Fruit fly (Drosophila melanogaster) whole organism, embryonic: ENCODE data around the gene sit.

Experiments
- Bdp1 ChIP-seq: fragments of 200-800 bp; sonication (Bioruptor generic); optimal IDR thresholded peaks from 3 replicates; lab custom pipeline; 2016; ENCODE audit warnings: missing biosample characterization, missing genetic modification characterization
- CG10321 ChIP-seq: fragments of 200-800 bp; sonication (Bioruptor generic); IDR thresholded peaks from 2 replicates; pipeline ENCODE4 v1.3.6; 2022; ENCODE audit warnings: missing biosample characterization, missing genetic modification characterization
- CG10431 ChIP-seq: fragments of 200-800 bp; sonication (Bioruptor generic); optimal IDR thresholded peaks from 3 replicates; lab custom pipeline; 2018; ENCODE audit warnings: missing biosample characterization, mild to moderate bottlenecking, missing genetic modification characterization
- CG12219 ChIP-seq: fragments of 200-800 bp; sonication (Bioruptor generic); optimal IDR thresholded peaks from 3 replicates; lab custom pipeline; 2018; ENCODE audit warnings: missing biosample characterization, mild to moderate bottlenecking, missing genetic modification characterization
- CG1233 ChIP-seq: fragments of 200-800 bp; sonication (Bioruptor generic); optimal IDR thresholded peaks from 4 replicates; lab custom pipeline; 2018; ENCODE audit warnings: missing biosample characterization, mild to moderate bottlenecking, missing genetic modification characterization
- CG12769 ChIP-seq: fragments of 200-800 bp; sonication (Bioruptor generic); optimal IDR thresholded peaks from 2 replicates; lab custom pipeline; 2019; ENCODE audit warnings: missing biosample characterization, mild to moderate bottlenecking, missing genetic modification characterization, moderate library complexity
- CG13296 ChIP-seq: fragments of 200-800 bp; sonication (Bioruptor generic); optimal IDR thresholded peaks from 3 replicates; lab custom pipeline; 2018; ENCODE audit warnings: missing biosample characterization, mild to moderate bottlenecking, missing genetic modification characterization
- CG13894 ChIP-seq: fragments of 200-800 bp; sonication (Bioruptor generic); optimal IDR thresholded peaks from 3 replicates; lab custom pipeline; 2018; ENCODE audit warnings: missing biosample characterization, mild to moderate bottlenecking, missing genetic modification characterization, moderate library complexity
- CG14014 ChIP-seq: fragments of 200-800 bp; sonication (Bioruptor generic); IDR thresholded peaks from 2 replicates; pipeline ENCODE4 v1.3.6; 2022; ENCODE audit warnings: missing biosample characterization, missing genetic modification characterization
- CG16813 ChIP-seq: fragments of 200-800 bp; sonication (Bioruptor generic); IDR thresholded peaks from 3 replicates; pipeline ENCODE4 v1.3.6; 2022; ENCODE audit warnings: missing biosample characterization, missing genetic modification characterization; ENCODE audit not compliant: partially characterized antibody
- CG17359 ChIP-seq: fragments of 200-800 bp; sonication (Bioruptor generic); optimal IDR thresholded peaks from 3 replicates; lab custom pipeline; 2018; ENCODE audit warnings: missing biosample characterization, mild to moderate bottlenecking, missing genetic modification characterization, moderate library complexity
- CG18599 ChIP-seq: fragments of 200-800 bp; sonication (Bioruptor generic); optimal IDR thresholded peaks from 3 replicates; lab custom pipeline; 2017; ENCODE audit warnings: missing biosample characterization, missing genetic modification characterization, mild to moderate bottlenecking, moderate library complexity, missing genetic modification reagents
- CG2120 ChIP-seq: fragments of 200-800 bp; sonication (Bioruptor generic); optimal IDR thresholded peaks from 3 replicates; lab custom pipeline; 2016; ENCODE audit warnings: missing biosample characterization, missing genetic modification characterization
- CG2875 ChIP-seq: fragments of 200-800 bp; sonication (Bioruptor generic); optimal IDR thresholded peaks from 2 replicates; lab custom pipeline; 2017; ENCODE audit warnings: missing biosample characterization, mild to moderate bottlenecking, missing genetic modification characterization, missing genetic modification reagents
- CG5180 ChIP-seq: fragments of 200-800 bp; sonication (Bioruptor generic); optimal IDR thresholded peaks from 3 replicates; lab custom pipeline; 2017; ENCODE audit warnings: missing biosample characterization, missing genetic modification characterization, mild to moderate bottlenecking, moderate library complexity, missing genetic modification reagents
- CG6854 ChIP-seq: fragments of 200-800 bp; sonication (Bioruptor generic); optimal IDR thresholded peaks from 3 replicates; lab custom pipeline; 2017; ENCODE audit warnings: missing biosample characterization, mild to moderate bottlenecking, missing genetic modification characterization
- CG9437 ChIP-seq: fragments of 200-800 bp; sonication (Bioruptor generic); optimal IDR thresholded peaks from 2 replicates; lab custom pipeline; 2018; ENCODE audit warnings: missing biosample characterization, mild to moderate bottlenecking, missing genetic modification characterization
- CG9797 ChIP-seq: fragments of 200-800 bp; sonication (Bioruptor generic); optimal IDR thresholded peaks from 3 replicates; lab custom pipeline; 2018; ENCODE audit warnings: missing biosample characterization, mild to moderate bottlenecking, missing genetic modification characterization
- CrebB ChIP-seq: fragments of 200-800 bp; sonication (Bioruptor generic); optimal IDR thresholded peaks from 3 replicates; lab custom pipeline; 2018; ENCODE audit warnings: missing biosample characterization, mild to moderate bottlenecking, missing genetic modification characterization
- Dek ChIP-seq: fragments of 200-800 bp; sonication (Bioruptor generic); optimal IDR thresholded peaks from 3 replicates; lab custom pipeline; 2019; ENCODE audit warnings: missing biosample characterization, mild to moderate bottlenecking, missing genetic modification characterization, moderate library complexity
- Drgx ChIP-seq: fragments of 200-800 bp; sonication (Bioruptor generic); IDR thresholded peaks from 2 replicates; pipeline ENCODE4 v1.3.6; 2022; ENCODE audit warnings: missing biosample characterization, missing genetic modification characterization
- Ets97D ChIP-seq: fragments of 200-800 bp; sonication (Bioruptor generic); optimal IDR thresholded peaks from 3 replicates; lab custom pipeline; 2016; ENCODE audit warnings: missing biosample characterization, missing genetic modification characterization
- HHEX ChIP-seq: fragments of 200-800 bp; sonication (Bioruptor generic); optimal IDR thresholded peaks from 3 replicates; lab custom pipeline; 2017; ENCODE audit warnings: missing biosample characterization, mild to moderate bottlenecking, missing genetic modification characterization, missing genetic modification reagents
- HLH54F ChIP-seq: fragments of 200-800 bp; sonication (Bioruptor generic); optimal IDR thresholded peaks from 3 replicates; lab custom pipeline; 2016; ENCODE audit warnings: missing biosample characterization, missing genetic modification characterization
- Hmr ChIP-seq: fragments of 200-800 bp; sonication (Bioruptor generic); optimal IDR thresholded peaks from 3 replicates; lab custom pipeline; 2017; ENCODE audit warnings: mild to moderate bottlenecking, missing biosample characterization, missing genetic modification reagents, missing genetic modification characterization
- Hr78 ChIP-seq, 2 experiments: fragments of 200-800 bp in 1 of 2; fragments of >200 bp in 1 of 2; sonication (Bioruptor generic) in 1 of 2; optimal IDR thresholded peaks; 2 replicates each; lab custom pipeline; 2017 to 2019; ENCODE audit warnings: missing biosample characterization in 2 of 2, missing genetic modification characterization in 2 of 2, mild to moderate bottlenecking in 1 of 2, moderate library complexity in 1 of 2
- MTF-1 ChIP-seq: fragments of 200-800 bp; sonication (Bioruptor generic); optimal IDR thresholded peaks from 2 replicates; lab custom pipeline; 2018; ENCODE audit warnings: missing biosample characterization, mild to moderate bottlenecking, missing genetic modification characterization, borderline replicate concordance
- Med ChIP-seq: fragments of 200-800 bp; sonication (Bioruptor generic); peaks from one replicate; lab custom pipeline; 2016; ENCODE audit warnings: missing biosample characterization, missing genetic modification characterization, mild to moderate bottlenecking, inconsistent platforms, moderate library complexity
- Nf-YC ChIP-seq: fragments of 200-800 bp; optimal IDR thresholded peaks from 3 replicates; lab custom pipeline; 2019; ENCODE audit warnings: missing biosample characterization, mild to moderate bottlenecking, missing genetic modification characterization, moderate library complexity
- Ravus ChIP-seq: fragments of 200-800 bp; sonication (Bioruptor generic); IDR thresholded peaks from 2 replicates; pipeline ENCODE4 v1.3.6; 2022; ENCODE audit warnings: missing biosample characterization, missing genetic modification characterization
- Scr ChIP-seq: fragments of 200-800 bp; sonication (Bioruptor generic); IDR thresholded peaks from 2 replicates; pipeline ENCODE4 v1.3.6; 2022; ENCODE audit warnings: missing biosample characterization, missing genetic modification characterization; ENCODE audit not compliant: partially characterized antibody
- abd-A ChIP-seq: fragments of 200-800 bp; sonication (Bioruptor generic); optimal IDR thresholded peaks from 3 replicates; lab custom pipeline; 2019; ENCODE audit warnings: missing biosample characterization, mild to moderate bottlenecking, missing genetic modification characterization, moderate library complexity
- al ChIP-seq: fragments of 200-800 bp; sonication (Bioruptor generic); IDR thresholded peaks from 2 replicates; pipeline ENCODE4 v1.3.6; 2022; ENCODE audit warnings: missing biosample characterization, missing genetic modification characterization
- btn ChIP-seq: fragments of 200-800 bp; sonication (Bioruptor generic); optimal IDR thresholded peaks from 2 replicates; lab custom pipeline; 2016; ENCODE audit warnings: missing biosample characterization, missing genetic modification characterization
- caup ChIP-seq: fragments of 200-800 bp; sonication (Bioruptor generic); optimal IDR thresholded peaks from 3 replicates; lab custom pipeline; 2017; ENCODE audit warnings: missing biosample characterization, mild to moderate bottlenecking, missing genetic modification characterization, moderate library complexity; ENCODE audit not compliant: severe bottlenecking
- chinmo ChIP-seq: fragments of 200-800 bp; sonication (Bioruptor generic); IDR thresholded peaks from 4 replicates; pipeline ENCODE4 v1.3.6; 2022; ENCODE audit warnings: missing biosample characterization, missing genetic modification characterization; ENCODE audit not compliant: partially characterized antibody
- dmrt99B ChIP-seq: fragments of 200-800 bp; sonication (Bioruptor generic); optimal IDR thresholded peaks from 2 replicates; lab custom pipeline; 2018; ENCODE audit warnings: missing biosample characterization, mild to moderate bottlenecking, missing genetic modification characterization, moderate library complexity
- fd64A ChIP-seq: fragments of 200-800 bp; sonication (Bioruptor generic); optimal IDR thresholded peaks from 3 replicates; lab custom pipeline; 2018; ENCODE audit warnings: missing biosample characterization, mild to moderate bottlenecking, missing genetic modification characterization
- hbn ChIP-seq: fragments of 200-800 bp; sonication (Bioruptor generic); IDR thresholded peaks from 2 replicates; pipeline ENCODE4 v1.3.6; 2022; ENCODE audit warnings: missing biosample characterization, missing genetic modification characterization; ENCODE audit not compliant: partially characterized antibody
- kay ChIP-seq: fragments of 200-800 bp; sonication (Bioruptor generic); optimal IDR thresholded peaks from 2 replicates; lab custom pipeline; 2016; ENCODE audit warnings: missing biosample characterization, missing genetic modification characterization
- kni ChIP-seq: fragments of 200-800 bp; sonication (Bioruptor generic); optimal IDR thresholded peaks from 3 replicates; lab custom pipeline; 2017; ENCODE audit warnings: mild to moderate bottlenecking, missing biosample characterization, missing genetic modification reagents, missing genetic modification characterization
- lab ChIP-seq: fragments of 200-800 bp; sonication (Bioruptor generic); optimal IDR thresholded peaks from 3 replicates; lab custom pipeline; 2017; ENCODE audit warnings: missing biosample characterization, missing genetic modification characterization, mild to moderate bottlenecking, moderate library complexity, missing genetic modification reagents
- nau ChIP-seq: fragments of 200-800 bp; sonication (Bioruptor generic); optimal IDR thresholded peaks from 3 replicates; lab custom pipeline; 2017; ENCODE audit warnings: missing biosample characterization, mild to moderate bottlenecking, missing genetic modification characterization, missing genetic modification reagents
- otp ChIP-seq: fragments of 200-800 bp; sonication (Bioruptor generic); IDR thresholded peaks from 3 replicates; pipeline ENCODE4, ENCODE4 v1.3.6; 2022; ENCODE audit warnings: missing biosample characterization, missing genetic modification characterization
- pb ChIP-seq: fragments of 200-800 bp; sonication (Bioruptor generic); optimal IDR thresholded peaks from 3 replicates; lab custom pipeline; 2016; ENCODE audit warnings: missing biosample characterization, missing genetic modification characterization
- row ChIP-seq: fragments of 200-800 bp; sonication (Bioruptor generic); IDR thresholded peaks from 3 replicates; pipeline ENCODE4 v1.3.6; 2022; ENCODE audit warnings: missing biosample characterization, missing genetic modification characterization
- trem ChIP-seq: fragments of 200-800 bp; optimal IDR thresholded peaks from 3 replicates; lab custom pipeline; 2019; ENCODE audit warnings: missing biosample characterization, mild to moderate bottlenecking, missing genetic modification characterization, moderate library complexity
- unpg ChIP-seq: fragments of 200-800 bp; sonication (Bioruptor generic); optimal IDR thresholded peaks from 3 replicates; lab custom pipeline; 2018; ENCODE audit warnings: missing biosample characterization, mild to moderate bottlenecking, missing genetic modification characterization, moderate library complexity

The sit gene

DNA sequence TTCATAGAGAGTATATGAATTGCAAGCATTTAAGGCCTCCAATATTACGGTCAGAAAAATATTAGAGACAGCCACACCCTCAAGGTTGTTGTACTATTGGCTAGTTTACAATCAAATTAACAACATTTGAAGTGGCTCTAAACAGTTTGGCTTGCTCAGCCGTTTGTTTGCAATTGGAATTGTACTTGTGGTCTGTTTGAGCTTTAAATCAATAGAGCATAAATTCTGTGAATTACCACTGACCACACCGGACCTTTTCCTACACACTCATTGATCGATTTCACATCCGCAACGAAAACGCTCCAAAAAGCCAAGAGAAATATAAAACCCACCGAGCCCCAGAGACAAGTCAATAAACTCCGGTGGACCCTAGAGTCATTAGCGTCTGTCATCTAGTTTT lies 11.2 kb upstream of the sit start (continued):
- TF ChIP-seq Scr (GFP tag; lab: Robert Waterston, UW): no peak
- peak; percentile 13 for TF ChIP-seq dmrt99B
- TF ChIP-seq nau (GFP tag; lab: Kevin White, UChicago): peak; percentile 2
- TF ChIP-seq fd64A (GFP tag; lab: Kevin White, UChicago): peak; percentile 25
- TF ChIP-seq Bdp1: no peak
- peak; percentile 56 for TF ChIP-seq kni (GFP tag; lab: Kevin White, UChicago)
- peak; percentile 38 for TF ChIP-seq CG12219
- TF ChIP-seq HLH54F (GFP tag; lab: Kevin White, UChicago): no peak
- no peak for TF ChIP-seq Ravus (GFP tag; lab: Robert Waterston, UW)
- peak; percentile 39 for TF ChIP-seq CG17359 (tag; lab: Kevin White, UChicago)
- no peak for TF ChIP-seq Nf-YC (tag; lab: Kevin White, UChicago)
- no peak for TF ChIP-seq Ets97D (GFP tag; lab: Kevin White, UChicago)
- TF ChIP-seq Med: peak; percentile 75
- TF ChIP-seq CG12769 (tag; lab: Kevin White, UChicago): peak; percentile 6
- peak in 1 of 2 experiments; percentile 7 for TF ChIP-seq Hr78 (GFP tag; optimal IDR thresholded peaks at IDR 0.05; lab: Kevin White, UChicago)
- no peak for TF ChIP-seq CG9797 (GFP tag; lab: Kevin White, UChicago)
- peak; percentile 41; the same call in 1 of the 2 replicates for TF ChIP-seq CG14014 (GFP tag; lab: Robert Waterston, UW)
- peak; percentile 3 for TF ChIP-seq CG2875
- TF ChIP-seq CG1233 (GFP tag; lab: Kevin White, UChicago): peak; percentile 11
- TF ChIP-seq al (GFP tag; lab: Robert Waterston, UW): no peak
- TF ChIP-seq row (GFP tag; lab: Robert Waterston, UW): no peak
- TF ChIP-seq CG2120: no peak
- no peak for TF ChIP-seq CG10321 (GFP tag; lab: Robert Waterston, UW)
- no peak for TF ChIP-seq chinmo
- TF ChIP-seq CG9437: no peak
- no peak for TF ChIP-seq pb
- TF ChIP-seq CG10431: peak; percentile 47
- no peak for TF ChIP-seq CG18599 (GFP tag; lab: Kevin White, UChicago)
- TF ChIP-seq btn (GFP tag; lab: Kevin White, UChicago): no peak
- no peak for TF ChIP-seq hbn
- no peak for TF ChIP-seq unpg (GFP tag; lab: Kevin White, UChicago)
- no peak for TF ChIP-seq CG16813 (GFP tag; lab: Robert Waterston, UW)
- no peak for TF ChIP-seq Dek (tag; lab: Kevin White, UChicago)
- TF ChIP-seq lab (GFP tag; lab: Kevin White, UChicago): peak; percentile 51
- no peak for TF ChIP-seq kay
- no peak for TF ChIP-seq MTF-1 (GFP tag; lab: Kevin White, UChicago)
- peak; percentile 9 for TF ChIP-seq HHEX (GFP tag; lab: Kevin White, UChicago)
- no peak for TF ChIP-seq Drgx (GFP tag; lab: Robert Waterston, UW)
- TF ChIP-seq trem (tag; lab: Kevin White, UChicago): no peak
- no peak for TF ChIP-seq CG13894 (tag; lab: Kevin White, UChicago)
- peak; percentile 35 for TF ChIP-seq CrebB (tag; lab: Kevin White, UChicago)
- peak; percentile 41 for TF ChIP-seq CG13296 (GFP tag; lab: Kevin White, UChicago)
- TF ChIP-seq otp (GFP tag; lab: Robert Waterston, UW): peak; percentile 78
- peak; percentile 27 for TF ChIP-seq Hmr (GFP tag; lab: Kevin White, UChicago)
- no peak for TF ChIP-seq caup (GFP tag; lab: Kevin White, UChicago)
- TF ChIP-seq CG6854 (GFP tag; lab: Kevin White, UChicago): no peak
- peak; percentile 52 for TF ChIP-seq CG5180 (GFP tag; lab: Kevin White, UChicago)
- TF ChIP-seq abd-A (tag; lab: Kevin White, UChicago): no peak
